Fruit fly (Drosophila melanogaster): ENCODE measurements around the gene CG13282.

The CG13282 gene

dm6 chr2L:16817421-16818101 lies 16.7 kb downstream of the CG13282 start:
- peak; percentile 65 for TF ChIP-seq noc (tag; optimal IDR thresholded peaks at IDR 0.05)

dm6 chr2L:16816750-16817087 lies 17.6 kb downstream of the CG13282 start:
- TF ChIP-seq noc (tag; optimal IDR thresholded peaks at IDR 0.05): no peak

dm6 chr2L:16815989-16816749 lies 18.1 kb downstream of the CG13282 start, which contains the start of gene mdy:
TSS of gene mdy (plus strand) at chr2L:16816660.
- no peak for TF ChIP-seq noc (tag; optimal IDR thresholded peaks at IDR 0.05)

- no peak for TF ChIP-seq noc (tag; optimal IDR thresholded peaks at IDR 0.05)
These were observed 25.6 kb downstream of the CG13282 start for dm6 chr2L:16808752-16809151.

dm6 chr2L:16804376-16804934 lies 29.8 kb downstream of the CG13282 start, which contains the start of gene CG13272:
TSS of gene CG13272 (plus strand) at chr2L:16804884.
- TF ChIP-seq noc (tag; optimal IDR thresholded peaks at IDR 0.05): no peak

DNA sequence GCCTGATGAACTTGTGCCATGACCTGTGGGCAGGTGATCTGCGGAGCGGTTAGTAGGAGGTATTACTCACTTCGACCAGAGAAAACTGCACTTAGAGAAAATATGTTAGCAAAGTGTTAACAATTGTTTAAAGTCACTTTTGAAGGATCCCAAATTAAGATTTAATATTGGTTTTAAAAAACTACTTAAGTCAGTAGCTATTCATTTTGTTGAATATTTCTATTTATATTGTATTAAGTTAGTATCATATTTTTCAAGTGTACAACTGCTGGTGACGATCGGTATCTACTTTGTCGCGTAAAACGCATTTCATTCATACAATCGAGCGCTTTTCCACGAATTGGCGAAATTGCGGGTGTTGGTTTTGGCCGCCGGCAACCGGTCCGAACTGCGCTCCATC lies 30.7 kb downstream of the CG13282 start:
- TF ChIP-seq noc (tag; optimal IDR thresholded peaks at IDR 0.05): no peak

- TF ChIP-seq noc (tag; optimal IDR thresholded peaks at IDR 0.05): no peak
These were observed 32.6 kb downstream of the CG13282 start for dm6 chr2L:16801578-16802152.

dm6 chr2L:16799496-16799895 lies 34.8 kb downstream of the CG13282 start:
- TF ChIP-seq noc (tag; optimal IDR thresholded peaks at IDR 0.05): no peak

DNA sequence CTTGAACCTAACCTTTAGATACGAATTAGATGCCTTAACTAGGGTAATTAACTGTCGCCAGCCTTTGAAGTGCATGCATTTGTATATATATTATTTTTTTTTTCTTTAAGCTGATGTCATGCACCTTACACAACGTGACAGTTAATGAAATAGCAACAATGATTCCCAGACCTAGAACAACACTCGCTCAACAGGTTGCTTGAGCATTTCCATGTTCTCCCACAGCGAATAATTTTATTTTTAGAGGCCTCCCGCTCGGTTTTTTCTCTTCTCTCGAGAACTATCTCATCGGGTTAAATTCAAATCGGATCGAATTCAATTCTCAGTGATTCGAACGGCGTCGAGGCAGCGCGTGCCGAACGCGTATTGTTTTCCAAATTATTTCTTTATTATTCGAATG lies 35.6 kb downstream of the CG13282 start, which contains the start of gene Ugt37D1:
Gene Ugt37D1, plus strand, starts transcription at position 321 of the 400 bp plus-strand sequence.
- TF ChIP-seq noc (tag; optimal IDR thresholded peaks at IDR 0.05): peak; percentile 25

DNA sequence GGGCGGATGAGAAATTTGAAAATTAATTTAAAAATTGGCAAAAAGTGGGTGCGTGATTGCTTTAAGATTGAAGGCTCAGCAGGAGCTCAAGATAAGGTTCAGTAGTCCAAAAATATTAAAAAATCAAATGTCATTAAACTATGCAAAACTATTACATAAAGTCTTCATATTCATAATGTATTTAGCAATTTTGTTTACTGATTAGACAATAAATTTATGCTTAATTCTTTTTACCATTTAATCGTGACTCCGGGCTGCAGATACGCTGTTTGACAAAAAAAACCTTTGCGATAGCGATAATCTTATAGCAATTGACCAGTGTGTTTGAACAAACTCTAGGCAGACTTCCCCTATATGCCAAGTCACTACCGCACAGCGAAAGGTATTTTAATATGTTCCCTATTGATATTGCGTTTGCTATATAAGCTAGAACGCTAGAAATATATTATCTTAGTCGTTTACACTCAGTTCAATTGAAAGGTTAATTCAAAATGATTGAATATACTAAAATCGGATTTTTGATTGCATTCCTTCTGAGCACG lies 38.1 kb downstream of the CG13282 start, which contains the start of gene Ugt37E1:
Gene Ugt37E1, plus strand, starts transcription at position 492 of the 542 bp plus-strand sequence.
- TF ChIP-seq noc (tag; optimal IDR thresholded peaks at IDR 0.05): no peak

- TF ChIP-seq noc (tag; optimal IDR thresholded peaks at IDR 0.05): no peak
These were observed 40.3 kb downstream of the CG13282 start, which contains the start of gene Ugt37C2 for dm6 chr2L:16793970-16794369. TSS of gene Ugt37C2 (plus strand) at chr2L:16794211.

- no peak for TF ChIP-seq noc (tag; optimal IDR thresholded peaks at IDR 0.05)
These were observed 43.0 kb downstream of the CG13282 start, which contains the start of gene CG17928 for dm6 chr2L:16791345-16791744. TSS of gene CG17928 (plus strand) at chr2L:16791568.

DNA sequence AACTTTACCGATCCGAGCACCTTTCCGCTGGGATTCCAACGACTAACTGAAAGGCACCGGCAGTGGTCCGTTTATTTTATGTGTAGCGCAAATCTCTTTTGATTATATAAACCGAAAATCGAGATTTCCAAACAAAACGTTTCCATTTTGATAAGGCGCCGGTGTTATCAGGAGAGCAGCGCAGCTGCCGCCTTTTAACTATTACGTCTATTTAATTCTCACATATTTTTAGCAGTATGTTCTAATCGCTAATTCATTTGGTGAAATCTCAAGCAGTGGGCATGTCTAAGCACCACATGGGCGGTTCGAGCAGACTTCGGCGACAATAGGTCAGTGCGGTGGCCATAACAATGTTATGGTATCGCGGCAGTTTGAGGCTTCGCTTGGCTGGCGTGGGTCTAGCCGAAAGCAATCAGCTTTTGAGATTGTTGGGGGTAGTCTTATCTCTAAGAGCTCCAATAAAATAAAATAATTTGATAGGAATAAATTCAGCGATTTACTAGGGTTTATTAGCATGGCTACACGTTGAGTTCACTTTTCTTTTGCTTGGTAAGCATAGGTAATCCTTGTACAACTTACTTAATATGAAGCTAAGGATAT lies 43.5 kb downstream of the CG13282 start, which contains the start of gene Cyt-b5-r:
Gene Cyt-b5-r, minus strand, starts transcription at position 51 of the 600 bp plus-strand sequence.
- TF ChIP-seq noc (tag; optimal IDR thresholded peaks at IDR 0.05): peak; percentile 16

dm6 chr2L:16789880-16790279 lies 44.4 kb downstream of the CG13282 start:
- no peak for TF ChIP-seq noc (tag; optimal IDR thresholded peaks at IDR 0.05)

DNA sequence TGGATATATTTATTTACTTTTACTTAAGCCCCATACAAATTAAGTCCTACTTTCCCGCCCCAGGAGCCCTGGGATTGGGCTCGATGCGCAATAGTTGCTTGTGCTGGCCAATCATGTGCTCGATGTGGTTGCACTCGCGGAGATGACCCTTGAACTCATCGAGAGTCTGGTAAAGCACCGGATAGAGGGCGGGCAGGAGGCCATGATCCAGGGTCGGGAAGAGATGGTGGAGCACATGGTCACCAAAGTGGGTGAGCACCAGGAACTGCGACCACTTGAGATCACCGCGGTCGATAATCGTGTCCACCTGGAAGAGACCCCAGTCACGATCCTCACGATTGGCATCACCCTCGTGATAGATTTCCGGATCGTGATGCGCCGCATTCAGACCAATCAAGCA lies 45.4 kb downstream of the CG13282 start:
- no peak for TF ChIP-seq noc (tag; optimal IDR thresholded peaks at IDR 0.05)

Measured in whole organism, larva.